Fruit fly (Drosophila melanogaster): ENCODE measurements around the gene Dnaaf5.

The Dnaaf5 gene

DNA sequence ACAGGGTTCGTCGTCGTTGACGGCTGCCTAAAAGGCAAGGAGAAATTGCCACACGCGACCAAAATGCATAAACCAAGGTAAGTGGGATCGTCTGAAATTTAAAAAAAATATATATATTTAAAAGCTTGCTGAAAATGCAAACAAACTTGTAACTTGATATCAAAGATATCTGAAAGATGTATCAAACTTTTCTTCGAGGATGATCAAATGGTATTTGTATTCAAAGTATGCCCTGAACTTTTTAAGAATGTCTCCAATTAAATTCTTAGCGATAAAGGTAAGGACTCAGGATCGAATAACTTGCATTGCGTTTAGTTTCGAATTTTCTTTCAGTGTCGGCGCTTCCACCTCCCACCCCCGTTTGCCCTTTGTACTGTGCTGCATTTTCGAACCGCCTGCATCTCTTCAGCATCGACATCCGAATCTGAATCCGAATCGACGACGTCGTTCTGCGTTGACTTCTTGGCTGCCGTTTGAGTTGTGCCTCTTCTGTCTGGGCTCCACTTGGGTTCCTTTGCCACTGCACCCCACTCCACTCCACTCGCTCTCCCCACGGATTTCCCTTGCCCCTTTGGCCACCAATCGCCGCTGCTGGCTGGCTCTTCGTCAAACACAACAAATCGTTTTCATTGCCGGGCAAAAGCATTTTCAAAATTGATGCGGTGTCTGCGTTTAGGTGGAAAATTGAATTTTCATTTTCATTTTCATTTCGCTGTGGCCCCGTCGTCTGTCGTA is 24.7 kb upstream of the Dnaaf5 start (continued):
- TF ChIP-seq Camta (GFP tag; optimal IDR thresholded peaks at IDR 0.05) (no peak), CG12391 (tag; optimal IDR thresholded peaks at IDR 0.05) (peak; percentile 55), aop (GFP tag; IDR thresholded peaks at IDR 0.05) (no peak), klu (GFP tag; IDR thresholded peaks at IDR 0.05) (no peak), gem (tag; optimal IDR thresholded peaks at IDR 0.05) (peak; percentile 68), CG12155 (GFP tag; optimal IDR thresholded peaks at IDR 0.05) (no peak), CG17912 (GFP tag; optimal IDR thresholded peaks at IDR 0.05) (no peak), Hr3 (GFP tag; optimal IDR thresholded peaks at IDR 0.05) (peak; percentile 28), Xrp1 (GFP tag; IDR thresholded peaks at IDR 0.05) (peak; percentile 45; the same call in 1 of the 2 replicates), HmgD (GFP tag; optimal IDR thresholded peaks at IDR 0.05) (no peak), CG11247 (GFP tag; IDR thresholded peaks at IDR 0.05) (no peak), CkIIα-i1 (GFP tag; IDR thresholded peaks at IDR 0.05) (no peak), CG1233 (GFP tag; optimal IDR thresholded peaks at IDR 0.05) (no peak), HmgZ (tag; optimal IDR thresholded peaks at IDR 0.05) (no peak), Side (GFP tag; optimal IDR thresholded peaks at IDR 0.05) (no peak), CG8944 (GFP tag; optimal IDR thresholded peaks at IDR 0.05) (no peak), PHDP (tag; optimal IDR thresholded peaks at IDR 0.05) (peak; percentile 39), gt (GFP tag; IDR thresholded peaks at IDR 0.05) (no peak), CG2199 (GFP tag; IDR thresholded peaks at IDR 0.05) (peak; percentile 72; the same call in 2 of the 3 replicates), Oli (tag; optimal IDR thresholded peaks at IDR 0.05) (peak; percentile 56), gcm (GFP tag; optimal IDR thresholded peaks at IDR 0.05) (peak; percentile 48), prd (optimal IDR thresholded peaks at IDR 0.05) (no peak), prd (GFP tag; IDR thresholded peaks at IDR 0.05) (no peak), sim (GFP tag; IDR thresholded peaks at IDR 0.05) (no peak), CG1792 (GFP tag; optimal IDR thresholded peaks at IDR 0.05) (no peak), dmrt11E (tag; optimal IDR thresholded peaks at IDR 0.05) (peak; percentile 77), CG10565 (GFP tag; optimal IDR thresholded peaks at IDR 0.05) (no peak), fd102C (GFP tag; optimal IDR thresholded peaks at IDR 0.05) (no peak), pita (GFP tag; optimal IDR thresholded peaks at IDR 0.05) (no peak), CG4424 (GFP tag; optimal IDR thresholded peaks at IDR 0.05) (peak; percentile 36), CG10147 (GFP tag; optimal IDR thresholded peaks at IDR 0.05) (no peak), Fer3 (tag; optimal IDR thresholded peaks at IDR 0.05) (no peak), CG2120 (GFP tag; optimal IDR thresholded peaks at IDR 0.05) (no peak), ewg (GFP tag; optimal IDR thresholded peaks at IDR 0.05) (peak; percentile 22), Asciz (GFP tag; optimal IDR thresholded peaks at IDR 0.05) (peak; percentile 34), CG1832 (GFP tag; optimal IDR thresholded peaks at IDR 0.05) (no peak), ham (GFP tag; IDR thresholded peaks at IDR 0.05) (no peak), gfzf (GFP tag; optimal IDR thresholded peaks at IDR 0.05) (no peak), bab2 (GFP tag; optimal IDR thresholded peaks at IDR 0.05) (no peak), CG17328 (GFP tag; IDR thresholded peaks at IDR 0.05) (no peak), Med (GFP tag) (peak; percentile 19), sc (optimal IDR thresholded peaks at IDR 0.05) (no peak), sc (GFP tag; optimal IDR thresholded peaks at IDR 0.05) (peak; percentile 62), CG12659 (GFP tag; optimal IDR thresholded peaks at IDR 0.05) (peak; percentile 0), slou (GFP tag; optimal IDR thresholded peaks at IDR 0.05) (no peak), da (GFP tag; optimal IDR thresholded peaks at IDR 0.05) (no peak), CG17802 (tag; optimal IDR thresholded peaks at IDR 0.05) (no peak), CG11085 (GFP tag; IDR thresholded peaks at IDR 0.05) (no peak), CG6272 (GFP tag; IDR thresholded peaks at IDR 0.05) (no peak), Optix (GFP tag; IDR thresholded peaks at IDR 0.05) (0 out of 3 replicates have a peak, but pooled peaks have one; percentile 23), ken (GFP tag; IDR thresholded peaks at IDR 0.05) (no peak)
